Worm (Caenorhabditis elegans) whole organism, L4 larva: ENCODE results near the gene F53F1.6.

Source experiments
- D1046.2 ChIP-seq: fragments of 200-800 bp; sonication (Bioruptor generic); IDR thresholded peaks from 2 replicates; pipeline ENCODE4 v1.3.6; 2022; ENCODE audit warnings: missing genetic modification characterization, missing compliant biosample characterization
- F44E2.7 ChIP-seq: fragments of 200-800 bp; sonication (Bioruptor generic); IDR thresholded peaks from 2 replicates; pipeline ENCODE4 v2.1.2; 2022; ENCODE audit warnings: missing genetic modification characterization, missing compliant biosample characterization
- F49E8.2 ChIP-seq: sonication (generic microtip); optimal IDR thresholded peaks from 2 replicates; lab custom pipeline; 2016; ENCODE audit warnings: missing compliant biosample characterization, mild to moderate bottlenecking, missing genetic modification characterization, borderline replicate concordance
- T26A8.4 ChIP-seq: fragments of 200-800 bp; sonication (Bioruptor generic); IDR thresholded peaks from 2 replicates; pipeline ENCODE4 v1.3.6; 2022; ENCODE audit warnings: missing genetic modification characterization, missing compliant biosample characterization
- Y105C5A.15 ChIP-seq: fragments of 200-800 bp; sonication (Bioruptor generic); IDR thresholded peaks from 2 replicates; pipeline ENCODE4 v1.3.6; 2022; ENCODE audit warnings: missing genetic modification characterization, missing compliant biosample characterization
- Y48G9A.11 ChIP-seq: fragments of 200-800 bp; sonication (Bioruptor generic); IDR thresholded peaks from 2 replicates; pipeline ENCODE4 v1.3.6; 2022; ENCODE audit warnings: missing genetic modification reagents, missing genetic modification characterization, missing compliant biosample characterization
- ama-1 ChIP-seq: fragments of 150-350 bp; optimal IDR thresholded peaks from 2 replicates; lab custom pipeline; 2014; ENCODE audit warnings: inconsistent platforms, mixed read lengths
- arid-1 ChIP-seq: fragments of 200-800 bp; sonication (Bioruptor generic); conservative IDR thresholded peaks from 2 replicates; pipeline ENCODE4 v1.3.6; 2022; ENCODE audit warnings: missing genetic modification reagents, missing genetic modification characterization, missing compliant biosample characterization
- attf-4 ChIP-seq: sonication (generic microtip); optimal IDR thresholded peaks from 3 replicates; lab custom pipeline; 2017; ENCODE audit warnings: missing biosample characterization, missing genetic modification characterization
- ceh-32 ChIP-seq: sonication (generic microtip); optimal IDR thresholded peaks from 2 replicates; lab custom pipeline; 2016; ENCODE audit warnings: mild to moderate bottlenecking, missing genetic modification characterization, missing compliant biosample characterization; ENCODE audit not compliant: poor library complexity
- ceh-62 ChIP-seq: sonication (generic microtip); optimal IDR thresholded peaks from 2 replicates; lab custom pipeline; 2017; ENCODE audit warnings: missing biosample characterization, missing genetic modification characterization
- ctbp-1 ChIP-seq: fragments of 200-800 bp; sonication (Bioruptor generic); IDR thresholded peaks from 2 replicates; pipeline ENCODE4 v1.3.6; 2022; ENCODE audit warnings: missing genetic modification reagents, missing genetic modification characterization, missing compliant biosample characterization
- daf-12 ChIP-seq: fragments of 150-350 bp; optimal IDR thresholded peaks from 2 replicates; lab custom pipeline; 2014; ENCODE audit warnings: missing biosample characterization, missing genetic modification reagents, missing genetic modification characterization
- daf-19 ChIP-seq: fragments of 200-800 bp; sonication (Bioruptor generic); conservative IDR thresholded peaks from 2 replicates; pipeline ENCODE4 v1.3.6; 2022; ENCODE audit warnings: missing genetic modification characterization, missing compliant biosample characterization
- dmd-8 ChIP-seq: fragments of 200-800 bp; sonication (Bioruptor generic); IDR thresholded peaks from 2 replicates; pipeline ENCODE4 v1.3.6; 2022; ENCODE audit warnings: missing genetic modification characterization, missing compliant biosample characterization
- dmd-9 ChIP-seq: fragments of 200-800 bp; sonication (Bioruptor generic); IDR thresholded peaks from 2 replicates; pipeline ENCODE4 v1.3.6; 2022; ENCODE audit warnings: missing genetic modification reagents, missing genetic modification characterization, missing compliant biosample characterization
- dve-1 ChIP-seq: sonication (generic microtip); optimal IDR thresholded peaks from 2 replicates; lab custom pipeline; 2017; ENCODE audit warnings: antibody characterized with exemption, mild to moderate bottlenecking, missing genetic modification characterization, missing compliant biosample characterization; ENCODE audit not compliant: insufficient read depth
- egl-27 ChIP-seq: sonication (generic microtip); optimal IDR thresholded peaks from 3 replicates; lab custom pipeline; 2017; ENCODE audit warnings: missing biosample characterization, missing genetic modification reagents, missing genetic modification characterization
- hif-1 ChIP-seq, 2 experiments: sonication (generic microtip); optimal IDR thresholded peaks; 2 replicates each; lab custom pipeline; 2016 to 2017; ENCODE audit warnings: missing compliant biosample characterization in 2 of 2, missing genetic modification characterization in 2 of 2, missing genetic modification reagents in 2 of 2, missing genotype in 2 of 2, mild to moderate bottlenecking in 1 of 2
- hlh-11 ChIP-seq: fragments of 200-800 bp; sonication (Bioruptor generic); optimal IDR thresholded peaks from 2 replicates; lab custom pipeline; 2018; ENCODE audit warnings: mild to moderate bottlenecking, missing genetic modification characterization, missing compliant biosample characterization
- hlh-30 ChIP-seq: sonication (generic microtip); optimal IDR thresholded peaks from 2 replicates; lab custom pipeline; 2017; ENCODE audit warnings: antibody characterized with exemption, mild to moderate bottlenecking, missing genetic modification characterization, missing compliant biosample characterization; ENCODE audit not compliant: insufficient read depth
- hmg-1.1 ChIP-seq: fragments of 200-800 bp; sonication (Bioruptor generic); IDR thresholded peaks from 2 replicates; pipeline ENCODE4 v1.3.6; 2022; ENCODE audit warnings: missing genetic modification reagents, missing genetic modification characterization, missing compliant biosample characterization
- lin-13 ChIP-seq: fragments of 150-350 bp; optimal IDR thresholded peaks from 2 replicates; lab custom pipeline; 2014; ENCODE audit warnings: missing biosample characterization, missing genetic modification reagents, missing genetic modification characterization
- lin-29 ChIP-seq: fragments of 200-800 bp; sonication (Bioruptor generic); IDR thresholded peaks from 2 replicates; pipeline ENCODE4 v1.3.6; 2022; ENCODE audit warnings: missing genetic modification reagents, missing genetic modification characterization, missing compliant biosample characterization
- lin-39 ChIP-seq: fragments of 150-350 bp; optimal IDR thresholded peaks from 2 replicates; lab custom pipeline; 2014; ENCODE audit warnings: missing biosample characterization, missing genetic modification reagents, missing genetic modification characterization
- lir-3 ChIP-seq: sonication (generic microtip); optimal IDR thresholded peaks from 2 replicates; lab custom pipeline; 2016; ENCODE audit warnings: mild to moderate bottlenecking, missing genetic modification characterization, missing compliant biosample characterization
- lsy-2 ChIP-seq, 2 experiments: fragments of 150-350 bp in 1 of 2; sonication (generic microtip) in 1 of 2; optimal IDR thresholded peaks; 2 replicates each; lab custom pipeline; 2014 to 2017; ENCODE audit warnings: missing biosample characterization in 2 of 2, missing genetic modification characterization in 2 of 2
- madf-5 ChIP-seq, 2 experiments: fragments of 200-800 bp; sonication (Bioruptor generic); IDR thresholded peaks; 2 replicates each; pipeline ENCODE4 v1.3.6; 2022; ENCODE audit warnings: missing compliant biosample characterization in 2 of 2, missing genetic modification characterization in 2 of 2
- mep-1 ChIP-seq: fragments of 150-350 bp; sonication (generic microtip); optimal IDR thresholded peaks from 3 replicates; lab custom pipeline; 2014; ENCODE audit warnings: missing biosample characterization, missing genetic modification characterization
- mes-2 ChIP-seq: sonication (generic microtip); optimal IDR thresholded peaks from 2 replicates; lab custom pipeline; 2016; ENCODE audit warnings: missing genotype, mild to moderate bottlenecking, missing genetic modification characterization, missing compliant biosample characterization; ENCODE audit not compliant: poor library complexity, severe bottlenecking
- mxl-3 ChIP-seq: fragments of 200-800 bp; sonication (Bioruptor generic); optimal IDR thresholded peaks from 2 replicates; lab custom pipeline; 2018; ENCODE audit warnings: mild to moderate bottlenecking, missing genetic modification characterization, missing compliant biosample characterization
- nhr-25 ChIP-seq: sonication (generic microtip); optimal IDR thresholded peaks from 2 replicates; lab custom pipeline; 2017; ENCODE audit warnings: missing genetic modification characterization, mild to moderate bottlenecking, missing compliant biosample characterization, antibody characterized with exemption, moderate library complexity, borderline replicate concordance; ENCODE audit not compliant: insufficient read depth
- nhr-41 ChIP-seq: fragments of 200-800 bp; sonication (Bioruptor generic); IDR thresholded peaks from 2 replicates; pipeline ENCODE4 v1.3.6; 2022; ENCODE audit warnings: missing genetic modification reagents, missing genetic modification characterization, missing compliant biosample characterization
- nhr-77 ChIP-seq: fragments of 150-350 bp; optimal IDR thresholded peaks from 2 replicates; lab custom pipeline; 2014; ENCODE audit warnings: missing biosample characterization, missing genetic modification characterization
- snpc-1.2 ChIP-seq: fragments of 200-800 bp; sonication (Bioruptor generic); IDR thresholded peaks from 2 replicates; pipeline ENCODE4 v1.3.6; 2022; ENCODE audit warnings: missing genetic modification reagents, missing genetic modification characterization, missing compliant biosample characterization
- snpc-4 ChIP-seq: fragments of 150-350 bp; optimal IDR thresholded peaks from 2 replicates; lab custom pipeline; 2014; ENCODE audit warnings: missing biosample characterization, missing genetic modification characterization
- spr-1 ChIP-seq: sonication (generic microtip); optimal IDR thresholded peaks from 2 replicates; lab custom pipeline; 2016; ENCODE audit warnings: mild to moderate bottlenecking, missing genetic modification characterization, missing compliant biosample characterization
- tag-97 ChIP-seq: fragments of 200-800 bp; sonication (Bioruptor generic); IDR thresholded peaks from 2 replicates; pipeline ENCODE4 v1.3.6; 2022; ENCODE audit warnings: missing genetic modification characterization, missing compliant biosample characterization
- tra-1 ChIP-seq: fragments of 200-800 bp; sonication (Bioruptor generic); IDR thresholded peaks from 2 replicates; pipeline ENCODE4 v1.3.6; 2022; ENCODE audit warnings: missing genetic modification reagents, missing genetic modification characterization, missing compliant biosample characterization
- unc-130 ChIP-seq: sonication (generic microtip); optimal IDR thresholded peaks from 2 replicates; lab custom pipeline; 2016; ENCODE audit warnings: missing genetic modification reagents, missing genetic modification characterization, missing compliant biosample characterization
- vab-7 ChIP-seq: fragments of 200-800 bp; sonication (Bioruptor generic); IDR thresholded peaks from 2 replicates; pipeline ENCODE4 v1.3.6; 2022; ENCODE audit warnings: missing genetic modification reagents, missing genetic modification characterization, missing compliant biosample characterization
- zfp-2 ChIP-seq: sonication (generic microtip); optimal IDR thresholded peaks from 2 replicates; lab custom pipeline; 2016; ENCODE audit warnings: mild to moderate bottlenecking, missing genetic modification characterization, missing compliant biosample characterization

Gene F53F1.6

DNA sequence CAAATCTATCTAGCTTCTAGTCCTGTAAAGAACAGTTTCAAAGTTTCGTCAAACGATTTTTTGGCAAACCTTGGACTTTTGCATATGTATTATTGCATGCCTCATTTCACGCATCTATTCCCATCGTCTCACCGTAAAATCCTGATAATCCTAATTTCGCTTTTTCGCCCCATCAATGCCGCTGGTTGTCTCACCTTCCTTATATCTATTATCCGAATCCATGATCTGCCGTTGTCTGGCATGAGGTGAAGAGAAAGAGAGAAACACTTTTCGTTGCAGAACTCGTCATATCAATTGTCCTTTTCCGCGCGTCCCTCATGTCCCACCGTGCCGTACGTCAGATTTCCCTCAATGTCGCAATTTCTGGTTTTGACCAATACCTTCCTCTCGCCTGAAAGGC lies 2.8 kb downstream of the F53F1.6 start, which contains the start of gene cut-2:
Gene cut-2 (plus strand): TSS at position 365 of the 400 bp plus-strand sequence.
- TF ChIP-seq lin-29 (GFP tag; lab: Robert Waterston, UW) (no peak), tra-1 (GFP tag; lab: Robert Waterston, UW) (no peak), D1046.2 (GFP tag; lab: Robert Waterston, UW) (no peak), hlh-11 (tag; lab: Kevin White, UChicago) (peak; percentile 8), hmg-1.1 (GFP tag; lab: Robert Waterston, UW) (no peak), mes-2 (tag; lab: Kevin White, UChicago) (no peak), mxl-3 (GFP tag; lab: Kevin White, UChicago) (peak; percentile 63), nhr-41 (GFP tag; lab: Robert Waterston, UW) (no peak), spr-1 (tag; lab: Kevin White, UChicago) (no peak), F49E8.2 (tag; lab: Kevin White, UChicago) (no peak), lir-3 (tag; lab: Kevin White, UChicago) (no peak)
- TF ChIP-seq, all 104 proteins: peak for 2

DNA sequence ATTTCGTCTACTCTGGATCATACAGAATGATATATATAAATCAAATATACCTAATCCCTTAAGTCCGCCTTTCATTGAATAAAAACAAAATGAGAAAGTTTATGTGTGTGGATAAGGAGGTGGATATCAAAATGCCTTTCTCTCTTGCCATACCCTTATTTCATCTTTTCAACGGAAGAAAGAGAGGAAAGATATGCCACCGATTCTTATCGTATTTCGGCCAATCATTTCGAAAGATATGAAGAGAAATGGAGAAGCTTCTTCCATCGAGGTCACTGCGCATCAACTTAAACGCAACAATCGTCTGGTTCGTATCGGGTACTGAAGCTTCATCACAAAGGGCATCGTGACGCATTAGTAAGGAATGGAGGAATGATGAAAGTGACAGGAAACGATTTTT lies 4.1 kb downstream of the F53F1.6 start:
- TF ChIP-seq lin-39 (no peak), arid-1 (GFP tag; lab: Robert Waterston, UW) (no peak), lsy-2 (tag; optimal IDR thresholded peaks at IDR 0.05; lab: Kevin White, UChicago) (no peak), daf-19 (no peak), lin-29 (GFP tag; lab: Robert Waterston, UW) (no peak), attf-4 (tag; lab: Kevin White, UChicago) (no peak), Y105C5A.15 (GFP tag; lab: Robert Waterston, UW) (no peak), dve-1 (tag; lab: Kevin White, UChicago) (no peak), spr-1 (tag; lab: Kevin White, UChicago) (no peak), mep-1 (tag; lab: Kevin White, UChicago) (no peak), F49E8.2 (tag; lab: Kevin White, UChicago) (no peak), snpc-1.2 (GFP tag; lab: Robert Waterston, UW) (no peak), zfp-2 (no peak), ama-1 (lab: Kevin White, UChicago) (no peak), hlh-30 (no peak), hif-1 (tag; optimal IDR thresholded peaks at IDR 0.05; lab: Kevin White, UChicago) (no peak), snpc-4 (no peak)
- TF ChIP-seq, all 104 proteins: peak for 0

DNA sequence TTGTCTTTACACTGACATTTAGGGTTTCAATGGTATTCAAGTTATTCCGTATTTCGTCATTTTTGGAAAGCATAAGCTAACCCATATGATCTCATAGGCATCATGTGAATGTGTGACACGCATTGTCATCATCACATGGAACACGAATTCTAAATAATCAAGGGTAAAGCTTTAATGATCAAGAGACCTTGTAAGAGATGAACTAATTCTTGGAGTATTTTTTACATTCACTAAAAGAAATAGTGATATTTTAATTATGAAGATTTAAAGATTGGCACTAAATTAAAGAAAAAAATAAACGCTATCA lies 5.5 kb downstream of the F53F1.6 start:
- TF ChIP-seq hlh-30 (peak; percentile 78), Y48G9A.11 (no peak)
- TF ChIP-seq, all 104 proteins: peak for 1

DNA sequence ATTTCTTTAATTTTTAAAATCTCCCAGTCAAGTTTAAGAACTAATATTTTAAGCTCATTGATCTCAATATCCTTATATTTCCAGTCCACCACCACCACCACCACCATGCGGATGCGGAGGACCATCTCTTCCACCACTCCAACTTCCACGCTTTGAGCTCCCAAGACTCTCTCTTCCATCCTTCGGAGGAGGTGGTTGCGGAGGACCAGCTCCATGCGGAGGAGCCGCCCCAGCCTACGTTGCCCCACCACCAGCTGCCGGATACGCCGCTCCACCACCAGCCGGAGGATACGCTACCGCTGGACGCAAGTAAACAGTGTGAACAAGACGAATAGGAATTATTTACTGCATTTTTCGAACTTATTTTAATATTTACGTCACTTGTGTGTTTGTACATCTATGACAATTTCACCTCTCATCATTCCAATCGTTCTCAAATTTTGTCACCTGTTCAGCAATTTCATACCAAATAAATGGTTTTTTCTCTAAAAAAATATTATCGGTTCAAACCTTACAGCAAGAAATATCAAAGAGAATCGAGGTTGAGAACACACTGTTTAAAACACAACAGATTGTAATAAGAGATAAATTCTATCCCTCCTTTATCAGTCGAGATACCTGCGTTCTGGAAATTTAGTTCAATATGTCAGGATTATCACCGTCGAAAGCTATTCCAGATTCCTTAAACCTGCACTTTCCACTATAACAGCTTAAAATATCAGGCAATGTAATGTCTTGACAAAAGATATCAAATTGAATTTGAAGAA lies 6.0 kb downstream of the F53F1.6 start:
- TF ChIP-seq daf-12 (tag; lab: Kevin White, UChicago): no peak
- no peak for TF ChIP-seq D1046.2 (GFP tag; lab: Robert Waterston, UW)
- TF ChIP-seq egl-27 (tag; lab: Kevin White, UChicago): no peak
- TF ChIP-seq madf-5 (GFP tag; IDR thresholded peaks at IDR 0.05; lab: Robert Waterston, UW): no peak
- no peak for TF ChIP-seq F44E2.7 (GFP tag; lab: Robert Waterston, UW)
- no peak for TF ChIP-seq tag-97 (GFP tag; lab: Robert Waterston, UW)
- TF ChIP-seq nhr-77 (tag; lab: Kevin White, UChicago): no peak
- TF ChIP-seq dve-1 (tag; lab: Kevin White, UChicago): no peak
- TF ChIP-seq vab-7 (GFP tag; lab: Robert Waterston, UW): no peak
- TF ChIP-seq T26A8.4 (GFP tag; lab: Robert Waterston, UW): peak; percentile 47; the same call in 1 of the 2 replicates
- no peak for TF ChIP-seq mes-2 (tag; lab: Kevin White, UChicago)
- TF ChIP-seq mep-1 (tag; lab: Kevin White, UChicago): peak; percentile 17
- TF ChIP-seq nhr-25: no peak
- TF ChIP-seq dmd-9: no peak
- TF ChIP-seq Y105C5A.15 (GFP tag; lab: Robert Waterston, UW): no peak
- 0 out of 2 replicates have a peak, but pooled peaks have one; percentile 40 for TF ChIP-seq ctbp-1 (GFP tag; lab: Robert Waterston, UW)
- TF ChIP-seq tra-1 (GFP tag; lab: Robert Waterston, UW): no peak
- TF ChIP-seq unc-130 (GFP tag; lab: Kevin White, UChicago): no peak
- TF ChIP-seq dmd-8 (GFP tag; lab: Robert Waterston, UW): no peak
- TF ChIP-seq nhr-41 (GFP tag; lab: Robert Waterston, UW): no peak
- no peak for TF ChIP-seq hif-1 (tag; optimal IDR thresholded peaks at IDR 0.05; lab: Kevin White, UChicago)
- no peak for TF ChIP-seq snpc-4
- TF ChIP-seq ceh-62: no peak
- TF ChIP-seq lin-13 (GFP tag; lab: Kevin White, UChicago): peak; percentile 38
- no peak for TF ChIP-seq ceh-32 (tag; lab: Kevin White, UChicago)
